Fruit fly (Drosophila melanogaster) S2 (cell line): Measurements from ENCODE around the gene CG31872.

Source experiments
- CG8478 ChIP-seq: fragments of >200 bp; optimal IDR thresholded peaks from 2 replicates; lab custom pipeline; 2018
- CTCF ChIP-seq, 2 experiments: fragments of >200 bp; optimal IDR thresholded peaks; 2 replicates each; lab custom pipeline; 2018

The CG31872 gene

dm6 chr2L:10687009-10687793 is 47.5 kb downstream of the CG31872 start, which contains the start of gene CG7296:
CG7296 (minus strand) TSS chr2L:10687066.
- TF ChIP-seq CG8478 (no peak), CTCF (optimal IDR thresholded peaks at IDR 0.05; lab: Kevin White, UChicago) (no peak)

- TF ChIP-seq CTCF (optimal IDR thresholded peaks at IDR 0.05; lab: Kevin White, UChicago), result no peak
- TF ChIP-seq CG8478, result no peak
Observed at dm6 chr2L:10687794-10688185, 48.1 kb downstream of the CG31872 start.

dm6 chr2L:10688764-10689163 is 49.0 kb downstream of the CG31872 start:
- TF ChIP-seq CTCF (optimal IDR thresholded peaks at IDR 0.05; lab: Kevin White, UChicago) (no peak), CG8478 (no peak)

dm6 chr2L:10689221-10690034 is 49.7 kb downstream of the CG31872 start, which contains the start of gene CG7294:
CG7294 (minus strand) TSS chr2L:10689271.
- TF ChIP-seq CG8478, result no peak
- TF ChIP-seq CTCF (optimal IDR thresholded peaks at IDR 0.05; lab: Kevin White, UChicago), result no peak

dm6 chr2L:10693018-10693417 is 53.3 kb downstream of the CG31872 start:
- no peak for TF ChIP-seq CG8478
- no peak for TF ChIP-seq CTCF (optimal IDR thresholded peaks at IDR 0.05; lab: Kevin White, UChicago)
